Fruit fly (Drosophila melanogaster) whole organism, embryonic: ENCODE measurements around the gene CG34057.

Source experiments
- Antp ChIP-seq: fragments of 200-800 bp; sonication (Bioruptor generic); optimal IDR thresholded peaks from 3 replicates; lab custom pipeline; 2016; ENCODE audit warnings: missing biosample characterization, missing genetic modification characterization
- Atf3 ChIP-seq: fragments of 200-800 bp; sonication (Bioruptor generic); optimal IDR thresholded peaks from 3 replicates; lab custom pipeline; 2016; ENCODE audit warnings: missing biosample characterization, missing genetic modification characterization
- CG10267 ChIP-seq: fragments of 200-800 bp; sonication (Bioruptor generic); optimal IDR thresholded peaks from 2 replicates; lab custom pipeline; 2018; ENCODE audit warnings: missing biosample characterization, mild to moderate bottlenecking, missing genetic modification characterization, moderate library complexity
- CG11456 ChIP-seq: fragments of 200-800 bp; sonication (Bioruptor generic); IDR thresholded peaks from 3 replicates; pipeline ENCODE4 v1.3.6; 2022; ENCODE audit warnings: missing biosample characterization, missing genetic modification characterization
- CG11696 ChIP-seq: fragments of 200-800 bp; sonication (Bioruptor generic); IDR thresholded peaks from 2 replicates; pipeline ENCODE4 v1.3.6; 2022; ENCODE audit warnings: missing biosample characterization, missing genetic modification characterization
- CG14710 ChIP-seq: fragments of 200-800 bp; sonication (Bioruptor generic); optimal IDR thresholded peaks from 3 replicates; lab custom pipeline; 2019; ENCODE audit warnings: missing biosample characterization, mild to moderate bottlenecking, missing genetic modification characterization, moderate library complexity
- CG17328 ChIP-seq: fragments of 200-800 bp; sonication (Bioruptor generic); IDR thresholded peaks from 2 replicates; pipeline ENCODE4 v1.3.6; 2022; ENCODE audit warnings: missing biosample characterization, missing genetic modification characterization
- CG17385 ChIP-seq: fragments of 200-800 bp; sonication (Bioruptor generic); optimal IDR thresholded peaks from 3 replicates; lab custom pipeline; 2018; ENCODE audit warnings: missing biosample characterization, mild to moderate bottlenecking, missing genetic modification characterization
- CG18476 ChIP-seq: fragments of 200-800 bp; sonication (Bioruptor generic); optimal IDR thresholded peaks from 2 replicates; lab custom pipeline; 2016; ENCODE audit warnings: missing biosample characterization, mild to moderate bottlenecking, missing genetic modification characterization
- CG18764 ChIP-seq: fragments of 200-800 bp; sonication (Bioruptor generic); optimal IDR thresholded peaks from 3 replicates; lab custom pipeline; 2016; ENCODE audit warnings: missing biosample characterization, missing genetic modification characterization
- CG2678 ChIP-seq: fragments of 200-800 bp; sonication (Bioruptor generic); optimal IDR thresholded peaks from 3 replicates; lab custom pipeline; 2019; ENCODE audit warnings: missing biosample characterization, mild to moderate bottlenecking, missing genetic modification characterization, moderate library complexity
- CG32767 ChIP-seq: fragments of 200-800 bp; sonication (Bioruptor generic); IDR thresholded peaks from 2 replicates; pipeline ENCODE4 v1.3.6; 2022; ENCODE audit warnings: missing biosample characterization, missing genetic modification characterization
- CG3995 ChIP-seq: fragments of 200-800 bp; sonication (Bioruptor generic); optimal IDR thresholded peaks from 3 replicates; lab custom pipeline; 2016; ENCODE audit warnings: missing biosample characterization, missing genetic modification characterization
- CG42726 ChIP-seq: fragments of 200-800 bp; sonication (Bioruptor generic); IDR thresholded peaks from 2 replicates; pipeline ENCODE4 v1.3.6; 2022; ENCODE audit warnings: missing biosample characterization, missing genetic modification characterization; ENCODE audit not compliant: partially characterized antibody
- CG4854 ChIP-seq: fragments of 200-800 bp; sonication (Bioruptor generic); optimal IDR thresholded peaks from 2 replicates; lab custom pipeline; 2016; ENCODE audit warnings: missing biosample characterization, missing genetic modification characterization, inconsistent platforms
- CG5953 ChIP-seq: fragments of 200-800 bp; sonication (Bioruptor generic); IDR thresholded peaks from 2 replicates; pipeline ENCODE4 v1.3.6; 2022; ENCODE audit warnings: missing biosample characterization, missing genetic modification characterization
- CG6813 ChIP-seq: fragments of 200-800 bp; sonication (Bioruptor generic); optimal IDR thresholded peaks from 2 replicates; lab custom pipeline; 2017; ENCODE audit warnings: missing biosample characterization, missing genetic modification characterization, mild to moderate bottlenecking, moderate library complexity, missing genetic modification reagents
- CG7372 ChIP-seq: fragments of 200-800 bp; sonication (Bioruptor generic); IDR thresholded peaks from 2 replicates; pipeline ENCODE4 v1.3.6; 2022; ENCODE audit warnings: missing biosample characterization, missing genetic modification characterization
- Ets97D ChIP-seq: fragments of 200-800 bp; sonication (Bioruptor generic); optimal IDR thresholded peaks from 3 replicates; lab custom pipeline; 2016; ENCODE audit warnings: missing biosample characterization, missing genetic modification characterization
- Fer1 ChIP-seq: fragments of 200-800 bp; sonication (Bioruptor generic); optimal IDR thresholded peaks from 2 replicates; lab custom pipeline; 2017; ENCODE audit warnings: missing biosample characterization, mild to moderate bottlenecking, missing genetic modification characterization
- HLH3B ChIP-seq: fragments of 200-800 bp; sonication (Bioruptor generic); IDR thresholded peaks from 2 replicates; pipeline ENCODE4 v1.3.6; 2022; ENCODE audit warnings: missing biosample characterization, missing genetic modification characterization
- HLH4C ChIP-seq: fragments of 200-800 bp; sonication (Bioruptor generic); IDR thresholded peaks from 3 replicates; pipeline ENCODE4 v1.3.6; 2022; ENCODE audit warnings: missing biosample characterization, missing genetic modification characterization; ENCODE audit not compliant: partially characterized antibody
- Opbp ChIP-seq: fragments of 200-800 bp; sonication (Bioruptor generic); IDR thresholded peaks from 3 replicates; pipeline ENCODE4 v1.3.6; 2022; ENCODE audit warnings: missing biosample characterization, missing genetic modification characterization; ENCODE audit not compliant: partially characterized antibody
- Sry-β ChIP-seq: fragments of 200-800 bp; sonication (Bioruptor generic); optimal IDR thresholded peaks from 2 replicates; lab custom pipeline; 2018; ENCODE audit warnings: missing biosample characterization, mild to moderate bottlenecking, missing genetic modification characterization, moderate library complexity
- Stat92E ChIP-seq, 3 experiments: fragments of >200 bp in 2 of 3; fragments of 200-800 bp in 1 of 3; sonication (Bioruptor generic) in 1 of 3; optimal IDR thresholded peaks; 2 replicates each; lab custom pipeline; 2017 to 2019; ENCODE audit warnings: missing biosample characterization in 3 of 3, missing genetic modification characterization in 3 of 3, mild to moderate bottlenecking in 1 of 3, moderate library complexity in 1 of 3
- ac ChIP-seq: fragments of 200-800 bp; sonication (Bioruptor generic); optimal IDR thresholded peaks from 3 replicates; lab custom pipeline; 2017; ENCODE audit warnings: missing biosample characterization, mild to moderate bottlenecking, missing genetic modification characterization
- br ChIP-seq: fragments of >200 bp; optimal IDR thresholded peaks from 2 replicates; lab custom pipeline; 2017
- bsh ChIP-seq, 2 experiments: fragments of 200-800 bp; sonication (Bioruptor generic); optimal IDR thresholded peaks; 2 replicates each; lab custom pipeline; 2017 to 2018; ENCODE audit warnings: mild to moderate bottlenecking in 2 of 2, missing biosample characterization in 2 of 2, missing genetic modification characterization in 2 of 2, moderate library complexity in 1 of 2
- cg ChIP-seq: fragments of 200-800 bp; sonication (Bioruptor generic); optimal IDR thresholded peaks from 3 replicates; lab custom pipeline; 2019; ENCODE audit warnings: missing biosample characterization, mild to moderate bottlenecking, missing genetic modification characterization, moderate library complexity
- crp ChIP-seq, 2 experiments: fragments of 200-800 bp; sonication (Bioruptor generic); optimal IDR thresholded peaks; 2 replicates in 1 of 2; 3 replicates in 1 of 2; lab custom pipeline; 2017; ENCODE audit warnings: missing biosample characterization in 2 of 2, missing genetic modification characterization in 2 of 2, mild to moderate bottlenecking in 1 of 2, moderate library complexity in 1 of 2
- da ChIP-seq: fragments of 200-800 bp; sonication (Bioruptor generic); optimal IDR thresholded peaks from 2 replicates; lab custom pipeline; 2016; ENCODE audit warnings: missing biosample characterization, missing genetic modification characterization
- dm ChIP-seq: fragments of 200-800 bp; sonication (Bioruptor generic); optimal IDR thresholded peaks from 3 replicates; lab custom pipeline; 2016; ENCODE audit warnings: missing biosample characterization, missing genetic modification characterization
- dmrt11E ChIP-seq: fragments of 200-800 bp; sonication (Bioruptor generic); optimal IDR thresholded peaks from 3 replicates; lab custom pipeline; 2018; ENCODE audit warnings: missing biosample characterization, mild to moderate bottlenecking, missing genetic modification characterization, moderate library complexity
- ems ChIP-seq: fragments of 200-800 bp; sonication (Bioruptor generic); optimal IDR thresholded peaks from 3 replicates; lab custom pipeline; 2016; ENCODE audit warnings: missing biosample characterization, missing genetic modification characterization
- ewg ChIP-seq: fragments of 200-800 bp; sonication (Bioruptor generic); optimal IDR thresholded peaks from 3 replicates; lab custom pipeline; 2017; ENCODE audit warnings: mild to moderate bottlenecking, missing biosample characterization, missing genetic modification reagents, missing genetic modification characterization
- exex ChIP-seq: fragments of 200-800 bp; sonication (Bioruptor generic); optimal IDR thresholded peaks from 4 replicates; lab custom pipeline; 2018; ENCODE audit warnings: missing biosample characterization, mild to moderate bottlenecking, missing genetic modification characterization, moderate library complexity
- eyg ChIP-seq: fragments of 200-800 bp; sonication (Bioruptor generic); optimal IDR thresholded peaks from 3 replicates; lab custom pipeline; 2016; ENCODE audit warnings: missing biosample characterization, missing genetic modification characterization
- fd3F ChIP-seq: fragments of 200-800 bp; sonication (Bioruptor generic); optimal IDR thresholded peaks from 2 replicates; lab custom pipeline; 2018; ENCODE audit warnings: missing biosample characterization, mild to moderate bottlenecking, missing genetic modification characterization, moderate library complexity
- gem ChIP-seq: fragments of 200-800 bp; sonication (Bioruptor generic); optimal IDR thresholded peaks from 2 replicates; lab custom pipeline; 2019; ENCODE audit warnings: missing biosample characterization, mild to moderate bottlenecking, missing genetic modification characterization, moderate library complexity
- gsb-n ChIP-seq: fragments of 200-800 bp; sonication (Bioruptor generic); optimal IDR thresholded peaks from 3 replicates; lab custom pipeline; 2018; ENCODE audit warnings: missing biosample characterization, mild to moderate bottlenecking, missing genetic modification characterization
- mam ChIP-seq: fragments of 200-800 bp; sonication (Bioruptor generic); optimal IDR thresholded peaks from 3 replicates; lab custom pipeline; 2016; ENCODE audit warnings: missing biosample characterization, missing genetic modification characterization
- prd ChIP-seq, 3 experiments: fragments of >200 bp in 2 of 3; fragments of 200-800 bp in 1 of 3; sonication (Bioruptor generic) in 1 of 3; optimal IDR thresholded peaks in 2 of 3; IDR thresholded peaks in 1 of 3; 2 replicates in 2 of 3; 3 replicates in 1 of 3; pipeline versions ENCODE4 v1.3.6 to Lab custom; 2017 to 2022; ENCODE audit warnings: missing biosample characterization in 1 of 3, missing genetic modification characterization in 1 of 3
- rib ChIP-seq: fragments of 200-800 bp; sonication (Bioruptor generic); IDR thresholded peaks from 2 replicates; pipeline ENCODE4 v1.3.6; 2022; ENCODE audit warnings: missing biosample characterization, missing genetic modification characterization
- sc ChIP-seq, 3 experiments: fragments of >200 bp in 2 of 3; fragments of 200-800 bp in 1 of 3; sonication (Bioruptor generic) in 1 of 3; optimal IDR thresholded peaks; 2 replicates in 2 of 3; 3 replicates in 1 of 3; lab custom pipeline; 2017; ENCODE audit warnings: mild to moderate bottlenecking in 1 of 3, missing biosample characterization in 1 of 3, missing genetic modification characterization in 1 of 3, missing genetic modification reagents in 1 of 3
- schlank ChIP-seq: fragments of 200-800 bp; sonication (Bioruptor generic); optimal IDR thresholded peaks from 2 replicates; lab custom pipeline; 2018; ENCODE audit warnings: missing biosample characterization, mild to moderate bottlenecking, missing genetic modification characterization
- seq ChIP-seq: fragments of 200-800 bp; sonication (Bioruptor generic); IDR thresholded peaks from 2 replicates; pipeline ENCODE4 v1.3.6; 2022; ENCODE audit warnings: missing biosample characterization, missing genetic modification characterization
- tin ChIP-seq: fragments of 200-800 bp; sonication (Bioruptor generic); optimal IDR thresholded peaks from 3 replicates; lab custom pipeline; 2016; ENCODE audit warnings: missing biosample characterization, missing genetic modification characterization
- tup ChIP-seq: fragments of 200-800 bp; sonication (Bioruptor generic); optimal IDR thresholded peaks from 2 replicates; lab custom pipeline; 2016; ENCODE audit warnings: missing biosample characterization, mild to moderate bottlenecking, missing genetic modification characterization, moderate library complexity
- wek ChIP-seq: fragments of 200-800 bp; sonication (Bioruptor generic); optimal IDR thresholded peaks from 3 replicates; lab custom pipeline; 2018; ENCODE audit warnings: missing biosample characterization, mild to moderate bottlenecking, missing genetic modification characterization, moderate library complexity

The CG34057 gene

dm6 chr3L:917225-917624 lies 20.0 kb downstream of the CG34057 start (continued):
- no peak for TF ChIP-seq Ets97D (GFP tag; lab: Kevin White, UChicago)
- no peak for TF ChIP-seq Sry-β (GFP tag; lab: Kevin White, UChicago)
- TF ChIP-seq Stat92E (GFP tag; optimal IDR thresholded peaks at IDR 0.05; lab: Kevin White, UChicago), result no peak
- TF ChIP-seq CG10267 (tag; lab: Kevin White, UChicago), result peak; percentile 25
- no peak for TF ChIP-seq prd (optimal IDR thresholded peaks at IDR 0.05; lab: Kevin White, UChicago)
- TF ChIP-seq prd (GFP tag; IDR thresholded peaks at IDR 0.05; lab: Robert Waterston, UW), result peak; percentile 39; the same call in 1 of the 3 replicates
- TF ChIP-seq tup (GFP tag; lab: Kevin White, UChicago), result no peak
- TF ChIP-seq schlank (tag; lab: Kevin White, UChicago), result no peak
- TF ChIP-seq sc (optimal IDR thresholded peaks at IDR 0.05; lab: Kevin White, UChicago), result no peak
- no peak for TF ChIP-seq sc (GFP tag; optimal IDR thresholded peaks at IDR 0.05; lab: Kevin White, UChicago)
- TF ChIP-seq ems (GFP tag; lab: Kevin White, UChicago), result no peak
- TF ChIP-seq mam (GFP tag; lab: Kevin White, UChicago), result no peak
- no peak for TF ChIP-seq rib (GFP tag; lab: Robert Waterston, UW)
- no peak for TF ChIP-seq da
- TF ChIP-seq crp (GFP tag; optimal IDR thresholded peaks at IDR 0.05; lab: Kevin White, UChicago), result no peak
- no peak for TF ChIP-seq dmrt11E (tag; lab: Kevin White, UChicago)
- peak; percentile 72 for TF ChIP-seq CG2678 (tag; lab: Kevin White, UChicago)
- TF ChIP-seq CG18476 (GFP tag; lab: Kevin White, UChicago), result peak; percentile 9
- TF ChIP-seq br, result no peak
- TF ChIP-seq exex (tag; lab: Kevin White, UChicago), result no peak
- TF ChIP-seq tin (GFP tag; lab: Kevin White, UChicago), result peak; percentile 34
- no peak for TF ChIP-seq seq (GFP tag; lab: Robert Waterston, UW)
- TF ChIP-seq HLH3B (GFP tag; lab: Robert Waterston, UW), result no peak
- TF ChIP-seq CG5953 (GFP tag; lab: Robert Waterston, UW), result 0 out of 2 replicates have a peak, but pooled peaks have one; percentile 25
- TF ChIP-seq eyg (GFP tag; lab: Kevin White, UChicago), result no peak
- TF ChIP-seq CG14710, result no peak
- no peak for TF ChIP-seq Opbp (GFP tag; lab: Robert Waterston, UW)
- TF ChIP-seq dm, result no peak
- 0 out of 3 replicates have a peak, but pooled peaks have one; percentile 19 for TF ChIP-seq CG11456 (GFP tag; lab: Robert Waterston, UW)
- no peak for TF ChIP-seq fd3F (GFP tag; lab: Kevin White, UChicago)
- no peak for TF ChIP-seq wek (GFP tag; lab: Kevin White, UChicago)
- TF ChIP-seq CG17328 (GFP tag; lab: Robert Waterston, UW), result no peak
- no peak for TF ChIP-seq cg (GFP tag; lab: Kevin White, UChicago)
- TF ChIP-seq CG6813 (GFP tag; lab: Kevin White, UChicago), result no peak
- TF ChIP-seq gem (tag; lab: Kevin White, UChicago), result peak; percentile 46
- TF ChIP-seq ac (GFP tag; lab: Kevin White, UChicago), result no peak
- TF ChIP-seq CG32767 (GFP tag; lab: Robert Waterston, UW), result no peak
- TF ChIP-seq CG3995 (GFP tag; lab: Kevin White, UChicago), result no peak
- TF ChIP-seq HLH4C (GFP tag; lab: Robert Waterston, UW), result no peak
- TF ChIP-seq CG42726 (GFP tag; lab: Robert Waterston, UW), result no peak
- TF ChIP-seq Antp, result no peak
- TF ChIP-seq gsb-n (tag; lab: Kevin White, UChicago), result no peak
- TF ChIP-seq CG17385 (GFP tag; lab: Kevin White, UChicago), result peak; percentile 32
- no peak for TF ChIP-seq CG4854 (GFP tag; lab: Kevin White, UChicago)
- TF ChIP-seq ewg (GFP tag; lab: Kevin White, UChicago), result no peak
- no peak for TF ChIP-seq Atf3
- no peak for TF ChIP-seq CG11696
- TF ChIP-seq CG7372 (GFP tag; lab: Robert Waterston, UW), result no peak
- TF ChIP-seq Fer1 (GFP tag; lab: Kevin White, UChicago), result peak; percentile 66
- peak in 1 of 2 experiments; percentile 22 for TF ChIP-seq bsh (GFP tag; optimal IDR thresholded peaks at IDR 0.05; lab: Kevin White, UChicago)
- no peak for TF ChIP-seq CG18764 (GFP tag; lab: Kevin White, UChicago)
